Worm (Caenorhabditis elegans): ENCODE measurements around the gene R05H10.7.

DNA sequence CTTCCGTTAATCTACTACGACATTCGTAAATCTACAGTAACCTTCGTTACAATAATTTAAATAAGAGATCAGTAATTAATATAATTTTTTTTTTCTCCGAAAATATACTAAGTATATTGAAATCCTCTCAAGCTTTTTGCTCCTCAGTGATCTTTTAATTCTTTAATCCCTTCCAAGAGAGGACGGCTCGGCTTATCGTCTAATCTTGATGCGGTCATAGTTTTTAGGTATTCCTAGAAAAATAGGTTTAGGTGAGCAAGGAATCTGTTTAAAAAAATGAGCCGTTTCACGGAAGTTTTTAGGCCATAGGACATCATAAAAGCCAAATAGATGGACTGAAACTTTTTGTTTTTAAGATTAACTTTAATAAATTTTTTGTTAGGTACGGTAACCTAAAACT lies 23.3 kb upstream of the R05H10.7 start:
- TF ChIP-seq nhr-12 (tag; optimal IDR thresholded peaks at IDR 0.05) (no peak), fkh-10 (GFP tag; optimal IDR thresholded peaks at IDR 0.05) (no peak), jun-1 (tag; optimal IDR thresholded peaks at IDR 0.05) (no peak), skn-1 (tag; optimal IDR thresholded peaks at IDR 0.05) (no peak), ama-1 (optimal IDR thresholded peaks at IDR 0.05) (no peak), elt-2 (tag; optimal IDR thresholded peaks at IDR 0.05) (no peak), ceh-9 (tag; optimal IDR thresholded peaks at IDR 0.05) (no peak), pqm-1 (tag; optimal IDR thresholded peaks at IDR 0.05) (no peak), unc-39 (tag; optimal IDR thresholded peaks at IDR 0.05) (no peak), nhr-28 (tag; optimal IDR thresholded peaks at IDR 0.05) (no peak)

Data from whole organism, L3 larva.